Fruit fly (Drosophila melanogaster) whole organism, embryonic: ENCODE results near the gene Ube4B.
A peak's percentile ranks its signal among the peaks of the same experiment; 100 is the strongest.

ENCODE experiments used
- Bdp1 ChIP-seq: fragments of 200-800 bp; sonication (Bioruptor generic); optimal IDR thresholded peaks from 3 replicates; lab custom pipeline; 2016; ENCODE audit warnings: missing biosample characterization, missing genetic modification characterization
- CG11504 ChIP-seq: fragments of 200-800 bp; sonication (Bioruptor generic); optimal IDR thresholded peaks from 3 replicates; lab custom pipeline; 2019; ENCODE audit warnings: missing biosample characterization, mild to moderate bottlenecking, missing genetic modification characterization, moderate library complexity
- CG15601 ChIP-seq: fragments of 200-800 bp; sonication (Bioruptor generic); optimal IDR thresholded peaks from 3 replicates; lab custom pipeline; 2019; ENCODE audit warnings: missing biosample characterization, mild to moderate bottlenecking, missing genetic modification characterization, moderate library complexity
- CG16815 ChIP-seq: fragments of 200-800 bp; sonication (Bioruptor generic); optimal IDR thresholded peaks from 3 replicates; lab custom pipeline; 2017; ENCODE audit warnings: missing biosample characterization, mild to moderate bottlenecking, missing genetic modification characterization
- CG16863 ChIP-seq: fragments of 200-800 bp; sonication (Bioruptor generic); optimal IDR thresholded peaks from 3 replicates; lab custom pipeline; 2016; ENCODE audit warnings: missing biosample characterization, missing genetic modification characterization
- CG17361 ChIP-seq: fragments of 200-800 bp; sonication (Bioruptor generic); IDR thresholded peaks from 3 replicates; pipeline ENCODE4 v1.3.6; 2022; ENCODE audit warnings: missing biosample characterization, missing genetic modification characterization
- CG18599 ChIP-seq: fragments of 200-800 bp; sonication (Bioruptor generic); optimal IDR thresholded peaks from 3 replicates; lab custom pipeline; 2017; ENCODE audit warnings: missing biosample characterization, missing genetic modification characterization, mild to moderate bottlenecking, moderate library complexity, missing genetic modification reagents
- CG2120 ChIP-seq: fragments of 200-800 bp; sonication (Bioruptor generic); optimal IDR thresholded peaks from 3 replicates; lab custom pipeline; 2016; ENCODE audit warnings: missing biosample characterization, missing genetic modification characterization
- CG2678 ChIP-seq: fragments of 200-800 bp; sonication (Bioruptor generic); optimal IDR thresholded peaks from 3 replicates; lab custom pipeline; 2019; ENCODE audit warnings: missing biosample characterization, mild to moderate bottlenecking, missing genetic modification characterization, moderate library complexity
- CG3065 ChIP-seq: fragments of 200-800 bp; sonication (Bioruptor generic); optimal IDR thresholded peaks from 2 replicates; lab custom pipeline; 2016; ENCODE audit warnings: missing biosample characterization, missing genetic modification characterization
- CG31441 ChIP-seq: fragments of 200-800 bp; sonication (Bioruptor generic); IDR thresholded peaks from 2 replicates; pipeline ENCODE4 v1.3.6; 2022; ENCODE audit warnings: missing biosample characterization, missing genetic modification characterization
- CG32772 ChIP-seq: fragments of 200-800 bp; sonication (Bioruptor generic); IDR thresholded peaks from 2 replicates; pipeline ENCODE4 v1.3.6; 2022; ENCODE audit warnings: missing biosample characterization, missing genetic modification characterization
- CG6272 ChIP-seq: fragments of 200-800 bp; sonication (Bioruptor generic); IDR thresholded peaks from 2 replicates; pipeline ENCODE4 v1.3.6; 2022; ENCODE audit warnings: missing biosample characterization, missing genetic modification characterization
- CG7556 ChIP-seq: fragments of 200-800 bp; sonication (Bioruptor generic); optimal IDR thresholded peaks from 2 replicates; lab custom pipeline; 2017; ENCODE audit warnings: missing biosample characterization, mild to moderate bottlenecking, missing genetic modification characterization
- CG7839 ChIP-seq: fragments of 200-800 bp; sonication (Bioruptor generic); optimal IDR thresholded peaks from 3 replicates; lab custom pipeline; 2018; ENCODE audit warnings: missing biosample characterization, mild to moderate bottlenecking, missing genetic modification characterization, moderate library complexity
- CG8281 ChIP-seq: fragments of 200-800 bp; sonication (Bioruptor generic); optimal IDR thresholded peaks from 2 replicates; lab custom pipeline; 2018; ENCODE audit warnings: missing biosample characterization, mild to moderate bottlenecking, missing genetic modification characterization, moderate library complexity
- CTCF ChIP-seq: fragments of 200-800 bp; sonication (Bioruptor generic); optimal IDR thresholded peaks from 2 replicates; lab custom pipeline; 2017; ENCODE audit warnings: missing biosample characterization, mild to moderate bottlenecking, missing genetic modification characterization, moderate library complexity
- Chrac-16 ChIP-seq: fragments of 200-800 bp; sonication (Bioruptor generic); optimal IDR thresholded peaks from 3 replicates; lab custom pipeline; 2016; ENCODE audit warnings: missing biosample characterization, missing genetic modification characterization
- CrebB ChIP-seq: fragments of 200-800 bp; sonication (Bioruptor generic); optimal IDR thresholded peaks from 3 replicates; lab custom pipeline; 2018; ENCODE audit warnings: missing biosample characterization, mild to moderate bottlenecking, missing genetic modification characterization
- Dbx ChIP-seq: fragments of 200-800 bp; sonication (Bioruptor generic); IDR thresholded peaks from 3 replicates; pipeline ENCODE4 v1.3.6; 2022; ENCODE audit warnings: missing biosample characterization, missing genetic modification characterization
- Fer3 ChIP-seq: fragments of 200-800 bp; sonication (Bioruptor generic); optimal IDR thresholded peaks from 2 replicates; lab custom pipeline; 2018; ENCODE audit warnings: missing biosample characterization, mild to moderate bottlenecking, missing genetic modification characterization, moderate library complexity
- Hmr ChIP-seq: fragments of 200-800 bp; sonication (Bioruptor generic); optimal IDR thresholded peaks from 3 replicates; lab custom pipeline; 2017; ENCODE audit warnings: mild to moderate bottlenecking, missing biosample characterization, missing genetic modification reagents, missing genetic modification characterization
- Hr51 ChIP-seq, 2 experiments: fragments of 200-800 bp; sonication (Bioruptor generic); optimal IDR thresholded peaks; 2 replicates in 1 of 2; 3 replicates in 1 of 2; lab custom pipeline; 2016 to 2018; ENCODE audit warnings: missing biosample characterization in 2 of 2, missing genetic modification characterization in 2 of 2, mild to moderate bottlenecking in 1 of 2, moderate library complexity in 1 of 2
- Hr78 ChIP-seq, 2 experiments: fragments of 200-800 bp in 1 of 2; fragments of >200 bp in 1 of 2; sonication (Bioruptor generic) in 1 of 2; optimal IDR thresholded peaks; 2 replicates each; lab custom pipeline; 2017 to 2019; ENCODE audit warnings: missing biosample characterization in 2 of 2, missing genetic modification characterization in 2 of 2, mild to moderate bottlenecking in 1 of 2, moderate library complexity in 1 of 2
- Lim3 ChIP-seq: fragments of 200-800 bp; sonication (Bioruptor generic); IDR thresholded peaks from 2 replicates; pipeline ENCODE4 v1.3.6; 2022; ENCODE audit warnings: missing biosample characterization, missing genetic modification characterization
- Lpt ChIP-seq: fragments of >200 bp; optimal IDR thresholded peaks from 2 replicates; lab custom pipeline; 2018; ENCODE audit warnings: missing biosample characterization, missing genetic modification characterization
- Meics ChIP-seq: fragments of 200-800 bp; sonication (Bioruptor generic); optimal IDR thresholded peaks from 2 replicates; lab custom pipeline; 2017; ENCODE audit warnings: missing biosample characterization, mild to moderate bottlenecking, missing genetic modification characterization
- Myb ChIP-seq: fragments of 200-800 bp; sonication (Bioruptor generic); optimal IDR thresholded peaks from 2 replicates; lab custom pipeline; 2016; ENCODE audit warnings: missing biosample characterization, missing genetic modification characterization
- Rx ChIP-seq: fragments of 200-800 bp; sonication (Bioruptor generic); IDR thresholded peaks from 2 replicates; pipeline ENCODE4 v1.3.6; 2022; ENCODE audit warnings: missing biosample characterization, missing genetic modification characterization
- Sry-δ ChIP-seq: fragments of 200-800 bp; sonication (Bioruptor generic); optimal IDR thresholded peaks from 2 replicates; lab custom pipeline; 2016; ENCODE audit warnings: missing biosample characterization, missing genetic modification characterization
- YL-1 ChIP-seq: fragments of 200-800 bp; sonication (Bioruptor generic); optimal IDR thresholded peaks from 3 replicates; lab custom pipeline; 2017; ENCODE audit warnings: missing biosample characterization, mild to moderate bottlenecking, missing genetic modification characterization
- bsh ChIP-seq, 2 experiments: fragments of 200-800 bp; sonication (Bioruptor generic); optimal IDR thresholded peaks; 2 replicates each; lab custom pipeline; 2017 to 2018; ENCODE audit warnings: mild to moderate bottlenecking in 2 of 2, missing biosample characterization in 2 of 2, missing genetic modification characterization in 2 of 2, moderate library complexity in 1 of 2
- cg ChIP-seq: fragments of 200-800 bp; sonication (Bioruptor generic); optimal IDR thresholded peaks from 3 replicates; lab custom pipeline; 2019; ENCODE audit warnings: missing biosample characterization, mild to moderate bottlenecking, missing genetic modification characterization, moderate library complexity
- chinmo ChIP-seq: fragments of 200-800 bp; sonication (Bioruptor generic); IDR thresholded peaks from 4 replicates; pipeline ENCODE4 v1.3.6; 2022; ENCODE audit warnings: missing biosample characterization, missing genetic modification characterization; ENCODE audit not compliant: partially characterized antibody
- corto ChIP-seq: fragments of 200-800 bp; sonication (Bioruptor generic); optimal IDR thresholded peaks from 2 replicates; lab custom pipeline; 2016; ENCODE audit warnings: missing biosample characterization, mild to moderate bottlenecking, missing genetic modification characterization, moderate library complexity
- dan ChIP-seq: fragments of 200-800 bp; sonication (Bioruptor generic); IDR thresholded peaks from 2 replicates; pipeline ENCODE4 v1.3.6; 2022; ENCODE audit warnings: missing biosample characterization, missing genetic modification characterization
- dmrt99B ChIP-seq: fragments of 200-800 bp; sonication (Bioruptor generic); optimal IDR thresholded peaks from 2 replicates; lab custom pipeline; 2018; ENCODE audit warnings: missing biosample characterization, mild to moderate bottlenecking, missing genetic modification characterization, moderate library complexity
- dysf ChIP-seq: fragments of 200-800 bp; sonication (Bioruptor generic); IDR thresholded peaks from 3 replicates; pipeline ENCODE4 v1.3.6; 2022; ENCODE audit warnings: missing biosample characterization, missing genetic modification characterization
- gem ChIP-seq: fragments of 200-800 bp; sonication (Bioruptor generic); optimal IDR thresholded peaks from 2 replicates; lab custom pipeline; 2019; ENCODE audit warnings: missing biosample characterization, mild to moderate bottlenecking, missing genetic modification characterization, moderate library complexity
- hb ChIP-seq: fragments of 200-800 bp; sonication (Bioruptor generic); IDR thresholded peaks from 3 replicates; pipeline ENCODE4 v1.3.6; 2022; ENCODE audit warnings: missing biosample characterization, missing genetic modification characterization; ENCODE audit not compliant: partially characterized antibody
- inv ChIP-seq: fragments of 200-800 bp; sonication (Bioruptor generic); IDR thresholded peaks from 2 replicates; pipeline ENCODE4 v1.3.6; 2022; ENCODE audit warnings: missing biosample characterization, missing genetic modification characterization; ENCODE audit not compliant: partially characterized antibody
- phol ChIP-seq: fragments of 200-800 bp; sonication (Bioruptor generic); optimal IDR thresholded peaks from 3 replicates; lab custom pipeline; 2018; ENCODE audit warnings: missing biosample characterization, mild to moderate bottlenecking, missing genetic modification characterization, moderate library complexity
- row ChIP-seq: fragments of 200-800 bp; sonication (Bioruptor generic); IDR thresholded peaks from 3 replicates; pipeline ENCODE4 v1.3.6; 2022; ENCODE audit warnings: missing biosample characterization, missing genetic modification characterization
- sens ChIP-seq: fragments of 200-800 bp; sonication (Bioruptor generic); peaks from one replicate; lab custom pipeline; 2016; ENCODE audit warnings: missing biosample characterization, missing genetic modification characterization
- ssp ChIP-seq: fragments of 200-800 bp; sonication (Bioruptor generic); IDR thresholded peaks from 2 replicates; pipeline ENCODE4 v1.3.6; 2022; ENCODE audit warnings: missing biosample characterization, missing genetic modification characterization
- sug ChIP-seq: fragments of 200-800 bp; optimal IDR thresholded peaks from 2 replicates; lab custom pipeline; 2019; ENCODE audit warnings: missing biosample characterization, mild to moderate bottlenecking, missing genetic modification characterization, moderate library complexity
- trem ChIP-seq: fragments of 200-800 bp; optimal IDR thresholded peaks from 3 replicates; lab custom pipeline; 2019; ENCODE audit warnings: missing biosample characterization, mild to moderate bottlenecking, missing genetic modification characterization, moderate library complexity
- tx ChIP-seq: fragments of 200-800 bp; sonication (Bioruptor generic); optimal IDR thresholded peaks from 2 replicates; lab custom pipeline; 2016; ENCODE audit warnings: missing biosample characterization, missing genetic modification characterization
- usp ChIP-seq: fragments of >200 bp; optimal IDR thresholded peaks from 2 replicates; lab custom pipeline; 2017; ENCODE audit warnings: missing biosample characterization, missing genetic modification characterization
- wdn ChIP-seq: fragments of 200-800 bp; sonication (Bioruptor generic); IDR thresholded peaks from 2 replicates; pipeline ENCODE4 v1.3.6; 2022; ENCODE audit warnings: missing biosample characterization, missing genetic modification characterization

Gene Ube4B

dm6 chr2L:13000393-13001001 lies 18.7 kb downstream of the Ube4B start, which contains the start of gene Yip1d1 (continued):
- TF ChIP-seq phol (tag; lab: Kevin White, UChicago) (peak; percentile 13), Sry-δ (peak; percentile 89), YL-1 (GFP tag; lab: Kevin White, UChicago) (peak; percentile 30), usp (no peak), Dbx (GFP tag; lab: Robert Waterston, UW) (0 out of 3 replicates have a peak, but pooled peaks have one; percentile 32), inv (peak; percentile 83), hb (GFP tag; lab: Robert Waterston, UW) (peak; percentile 92), CTCF (peak; percentile 34), corto (no peak)

dm6 chr2L:12985043-12985442 lies 34.2 kb downstream of the Ube4B start:
- no peak for TF ChIP-seq ssp (GFP tag; lab: Robert Waterston, UW)
- no peak for TF ChIP-seq CG16815 (GFP tag; lab: Kevin White, UChicago)
- no peak for TF ChIP-seq CG15601 (tag; lab: Kevin White, UChicago)
- TF ChIP-seq bsh (GFP tag; optimal IDR thresholded peaks at IDR 0.05; lab: Kevin White, UChicago) = no peak
- TF ChIP-seq Bdp1 (GFP tag; lab: Kevin White, UChicago) = no peak
- TF ChIP-seq trem (tag; lab: Kevin White, UChicago) = no peak
- no peak for TF ChIP-seq CG6272 (GFP tag; lab: Robert Waterston, UW)
- no peak for TF ChIP-seq Fer3 (tag; lab: Kevin White, UChicago)
- no peak for TF ChIP-seq sug (tag; lab: Kevin White, UChicago)
- peak in 1 of 2 experiments; percentile 23 for TF ChIP-seq Hr51 (GFP tag; optimal IDR thresholded peaks at IDR 0.05; lab: Kevin White, UChicago)
- no peak for TF ChIP-seq CG16863
- TF ChIP-seq gem (tag; lab: Kevin White, UChicago) = peak; percentile 33
- peak; percentile 37 for TF ChIP-seq sens (GFP tag; lab: Kevin White, UChicago)
- no peak for TF ChIP-seq cg (GFP tag; lab: Kevin White, UChicago)
- TF ChIP-seq Hr78 (GFP tag; optimal IDR thresholded peaks at IDR 0.05; lab: Kevin White, UChicago) = no peak
- TF ChIP-seq chinmo = no peak
- TF ChIP-seq wdn (GFP tag; lab: Robert Waterston, UW) = no peak
- no peak for TF ChIP-seq dan (GFP tag; lab: Robert Waterston, UW)
- no peak for TF ChIP-seq CG17361 (GFP tag; lab: Robert Waterston, UW)
- no peak for TF ChIP-seq Rx
- TF ChIP-seq CG31441 (GFP tag; lab: Robert Waterston, UW) = no peak
- TF ChIP-seq Lim3 = no peak
- peak; percentile 53 for TF ChIP-seq CG18599
- peak; percentile 28 for TF ChIP-seq CG11504 (tag; lab: Kevin White, UChicago)
- TF ChIP-seq Chrac-16 = no peak
- peak; percentile 28; the same call in 1 of the 3 replicates for TF ChIP-seq row (GFP tag; lab: Robert Waterston, UW)
- peak; percentile 15 for TF ChIP-seq dmrt99B (tag; lab: Kevin White, UChicago)
- TF ChIP-seq Hmr = peak; percentile 11
- TF ChIP-seq tx (GFP tag; lab: Kevin White, UChicago) = no peak
- TF ChIP-seq CG7556 (GFP tag; lab: Kevin White, UChicago) = peak; percentile 33
- TF ChIP-seq CG32772 = no peak
- no peak for TF ChIP-seq CG8281 (tag; lab: Kevin White, UChicago)
- peak; percentile 20 for TF ChIP-seq CG7839 (tag; lab: Kevin White, UChicago)
- TF ChIP-seq CG3065 (GFP tag; lab: Kevin White, UChicago) = no peak
- peak; percentile 51 for TF ChIP-seq CG2678
- TF ChIP-seq Myb (GFP tag; lab: Kevin White, UChicago) = no peak
- TF ChIP-seq Meics (GFP tag; lab: Kevin White, UChicago) = peak; percentile 15
- TF ChIP-seq CG2120 (GFP tag; lab: Kevin White, UChicago) = peak; percentile 1
- TF ChIP-seq Lpt (GFP tag; lab: Kevin White, UChicago) = no peak
- TF ChIP-seq dysf = 0 out of 3 replicates have a peak, but pooled peaks have one; percentile 25
- no peak for TF ChIP-seq CrebB (tag; lab: Kevin White, UChicago)
